Worm (Caenorhabditis elegans) whole organism, young adult: Measurements from ENCODE around the gene fbxb-42.

Experiments used
- B0035.1 ChIP-seq: sonication (generic microtip); optimal IDR thresholded peaks from 2 replicates; lab custom pipeline; 2016; ENCODE audit warnings: missing genetic modification characterization, mild to moderate bottlenecking, missing compliant biosample characterization, missing genotype, missing genetic modification reagents
- B0261.1 ChIP-seq: sonication (generic microtip); optimal IDR thresholded peaks from 2 replicates; lab custom pipeline; 2016; ENCODE audit warnings: mild to moderate bottlenecking, missing genetic modification characterization, moderate library complexity, missing compliant biosample characterization
- B0336.3 ChIP-seq: fragments of 200-800 bp; sonication (Bioruptor generic); IDR thresholded peaks from 2 replicates; pipeline ENCODE4 v1.3.6; 2022; ENCODE audit warnings: missing genetic modification characterization, missing compliant biosample characterization
- D2030.7 ChIP-seq: fragments of 200-800 bp; sonication (Bioruptor generic); IDR thresholded peaks from 2 replicates; pipeline ENCODE4 v1.3.6; 2022; ENCODE audit warnings: missing genetic modification reagents, missing genetic modification characterization, missing compliant biosample characterization
- F22D6.2 ChIP-seq: sonication (generic microtip); optimal IDR thresholded peaks from 2 replicates; lab custom pipeline; 2016; ENCODE audit warnings: mild to moderate bottlenecking, missing genetic modification characterization, missing compliant biosample characterization
- F33H1.4 ChIP-seq: fragments of 200-800 bp; sonication (Bioruptor generic); IDR thresholded peaks from 2 replicates; pipeline ENCODE4 v1.3.6; 2022; ENCODE audit warnings: missing genetic modification reagents, missing genetic modification characterization, missing compliant biosample characterization
- F39B2.1 ChIP-seq: fragments of 200-800 bp; sonication (Bioruptor generic); IDR thresholded peaks from 2 replicates; pipeline ENCODE4 v1.3.6; 2022; ENCODE audit warnings: missing genetic modification reagents, missing genetic modification characterization, missing compliant biosample characterization
- K12H6.12 ChIP-seq: fragments of 200-800 bp; sonication (Bioruptor generic); optimal IDR thresholded peaks from 2 replicates; lab custom pipeline; 2018; ENCODE audit warnings: mild to moderate bottlenecking, missing genetic modification characterization, missing compliant biosample characterization
- Y53F4B.3 ChIP-seq: fragments of 200-800 bp; sonication (Bioruptor generic); IDR thresholded peaks from 2 replicates; pipeline ENCODE4 v1.3.6; 2022; ENCODE audit warnings: missing genetic modification reagents, missing genetic modification characterization, missing compliant biosample characterization
- Y53G8AR.9 ChIP-seq: fragments of 200-800 bp; sonication (Bioruptor generic); conservative IDR thresholded peaks from 2 replicates; pipeline ENCODE4 v1.3.6; 2022; ENCODE audit warnings: missing genetic modification reagents, missing genetic modification characterization, missing compliant biosample characterization
- Y56A3A.18 ChIP-seq: fragments of 200-800 bp; sonication (Bioruptor generic); IDR thresholded peaks from 2 replicates; pipeline ENCODE4 v1.3.6; 2022; ENCODE audit warnings: missing genetic modification reagents, missing genetic modification characterization, missing compliant biosample characterization
- ama-1 ChIP-seq, 3 experiments: fragments of 150-350 bp in 1 of 3; sonication (generic microtip) in 2 of 3; optimal IDR thresholded peaks; 2 replicates each; lab custom pipeline; 2014 to 2018; ENCODE audit warnings: missing biosample characterization in 2 of 3, missing genetic modification characterization in 2 of 3, missing genetic modification reagents in 2 of 3
- atf-7 ChIP-seq: sonication (generic microtip); optimal IDR thresholded peaks from 2 replicates; lab custom pipeline; 2017; ENCODE audit warnings: mild to moderate bottlenecking, missing genetic modification characterization, missing compliant biosample characterization
- athp-1 ChIP-seq: sonication (generic microtip); optimal IDR thresholded peaks from 2 replicates; lab custom pipeline; 2017; ENCODE audit warnings: mild to moderate bottlenecking, missing genetic modification characterization, missing compliant biosample characterization
- attf-3 ChIP-seq: fragments of 200-800 bp; sonication (Bioruptor generic); conservative IDR thresholded peaks from 2 replicates; pipeline ENCODE4 v1.3.6; 2022; ENCODE audit warnings: missing genetic modification reagents, missing genetic modification characterization, missing compliant biosample characterization
- cebp-1 ChIP-seq, 2 experiments: fragments of 200-800 bp in 1 of 2; sonication (Bioruptor generic) in 1 of 2; sonication (generic microtip) in 1 of 2; IDR thresholded peaks in 1 of 2; optimal IDR thresholded peaks in 1 of 2; 2 replicates each; pipeline versions ENCODE4 v1.3.6 to Lab custom; 2017 to 2022; ENCODE audit warnings: missing compliant biosample characterization in 2 of 2, missing genetic modification characterization in 2 of 2, mild to moderate bottlenecking in 1 of 2, missing genetic modification reagents in 1 of 2, moderate library complexity in 1 of 2
- ceh-27 ChIP-seq: fragments of 200-800 bp; sonication (Bioruptor generic); optimal IDR thresholded peaks from 2 replicates; lab custom pipeline; 2018; ENCODE audit warnings: mild to moderate bottlenecking, missing genetic modification characterization, moderate library complexity, missing compliant biosample characterization
- ceh-40 ChIP-seq: fragments of 200-800 bp; sonication (Bioruptor generic); IDR thresholded peaks from 2 replicates; pipeline ENCODE4 v1.3.6; 2022; ENCODE audit warnings: missing genetic modification characterization, missing compliant biosample characterization
- ceh-79 ChIP-seq: sonication (generic microtip); optimal IDR thresholded peaks from 2 replicates; lab custom pipeline; 2017; ENCODE audit warnings: mild to moderate bottlenecking, missing genetic modification characterization, missing compliant biosample characterization
- dpl-1 ChIP-seq: fragments of 150-350 bp; optimal IDR thresholded peaks from 2 replicates; lab custom pipeline; 2014; ENCODE audit warnings: missing biosample characterization, missing genetic modification reagents, missing genetic modification characterization
- egl-44 ChIP-seq: fragments of 200-800 bp; sonication (Bioruptor generic); IDR thresholded peaks from 2 replicates; pipeline ENCODE4 v1.3.6; 2022; ENCODE audit warnings: missing genetic modification reagents, missing genetic modification characterization, missing compliant biosample characterization
- fkh-3 ChIP-seq: sonication (generic microtip); optimal IDR thresholded peaks from 2 replicates; lab custom pipeline; 2016; ENCODE audit warnings: mild to moderate bottlenecking, missing genetic modification characterization, missing compliant biosample characterization
- him-1 ChIP-seq: sonication (generic microtip); optimal IDR thresholded peaks from 2 replicates; lab custom pipeline; 2016; ENCODE audit warnings: missing genotype, missing genetic modification reagents, missing genetic modification characterization, missing compliant biosample characterization
- hlh-12 ChIP-seq: sonication (generic microtip); optimal IDR thresholded peaks from 2 replicates; lab custom pipeline; 2016; ENCODE audit warnings: missing genetic modification characterization, missing compliant biosample characterization
- hlh-26 ChIP-seq: fragments of 200-800 bp; sonication (Bioruptor generic); conservative IDR thresholded peaks from 2 replicates; pipeline ENCODE4 v1.3.6; 2022; ENCODE audit warnings: missing genetic modification reagents, missing genetic modification characterization, missing compliant biosample characterization
- hmg-1.2 ChIP-seq: fragments of 200-800 bp; sonication (Bioruptor generic); IDR thresholded peaks from 2 replicates; pipeline ENCODE4 v1.3.6; 2022; ENCODE audit warnings: missing genetic modification reagents, missing genetic modification characterization, missing compliant biosample characterization
- hsf-1 ChIP-seq: fragments of 200-800 bp; sonication (Bioruptor generic); IDR thresholded peaks from 2 replicates; pipeline ENCODE4 v1.3.6; 2022; ENCODE audit warnings: missing genetic modification reagents, missing genetic modification characterization, missing compliant biosample characterization
- lag-1 ChIP-seq: fragments of 200-800 bp; sonication (Bioruptor generic); IDR thresholded peaks from 2 replicates; pipeline ENCODE4 v1.3.6; 2022; ENCODE audit warnings: missing genetic modification reagents, missing genetic modification characterization, missing compliant biosample characterization
- let-607 ChIP-seq, 2 experiments: fragments of 200-800 bp in 1 of 2; sonication (Bioruptor generic) in 1 of 2; sonication (generic microtip) in 1 of 2; optimal IDR thresholded peaks; 2 replicates each; lab custom pipeline; 2016 to 2018; ENCODE audit warnings: mild to moderate bottlenecking in 2 of 2, missing compliant biosample characterization in 2 of 2, missing genetic modification characterization in 2 of 2, moderate library complexity in 2 of 2, missing genotype in 1 of 2
- lin-35 ChIP-seq, 3 experiments: fragments of 150-350 bp in 2 of 3; sonication (generic microtip) in 1 of 3; optimal IDR thresholded peaks; 2 replicates each; lab custom pipeline; 2014 to 2018; ENCODE audit warnings: missing biosample characterization in 3 of 3, missing genetic modification characterization in 3 of 3, missing genetic modification reagents in 3 of 3
- lin-54 ChIP-seq: fragments of 200-800 bp; sonication (Bioruptor generic); optimal IDR thresholded peaks from 2 replicates; lab custom pipeline; 2018; ENCODE audit warnings: mild to moderate bottlenecking, missing genetic modification characterization, missing compliant biosample characterization
- lsl-1 ChIP-seq: fragments of 200-800 bp; sonication (Bioruptor generic); optimal IDR thresholded peaks from 2 replicates; lab custom pipeline; 2018; ENCODE audit warnings: mild to moderate bottlenecking, missing genetic modification characterization, moderate library complexity, missing compliant biosample characterization
- lsy-27 ChIP-seq: sonication (generic microtip); optimal IDR thresholded peaks from 2 replicates; lab custom pipeline; 2017; ENCODE audit warnings: missing genetic modification characterization, mild to moderate bottlenecking, missing compliant biosample characterization, antibody characterized with exemption, missing genotype, borderline replicate concordance; ENCODE audit not compliant: insufficient read depth
- madf-10 ChIP-seq: sonication (generic microtip); optimal IDR thresholded peaks from 2 replicates; lab custom pipeline; 2016; ENCODE audit warnings: mild to moderate bottlenecking, missing genetic modification characterization, missing compliant biosample characterization
- mes-4 ChIP-seq: sonication (generic microtip); optimal IDR thresholded peaks from 2 replicates; lab custom pipeline; 2016; ENCODE audit warnings: missing genotype, missing genetic modification characterization, missing compliant biosample characterization
- nfya-1 ChIP-seq: sonication (generic microtip); optimal IDR thresholded peaks from 2 replicates; lab custom pipeline; 2017; ENCODE audit warnings: antibody characterized with exemption, missing compliant biosample characterization, missing genetic modification characterization, borderline replicate concordance; ENCODE audit not compliant: insufficient read depth
- nhr-27 ChIP-seq: fragments of 200-800 bp; sonication (Bioruptor generic); optimal IDR thresholded peaks from 2 replicates; lab custom pipeline; 2018; ENCODE audit warnings: mild to moderate bottlenecking, missing genetic modification characterization, moderate library complexity, missing compliant biosample characterization
- nhr-80 ChIP-seq: sonication (generic microtip); optimal IDR thresholded peaks from 2 replicates; lab custom pipeline; 2016; ENCODE audit warnings: missing genetic modification characterization, missing compliant biosample characterization
- rcor-1 ChIP-seq: fragments of 200-800 bp; sonication (Bioruptor generic); IDR thresholded peaks from 2 replicates; pipeline ENCODE4 v1.3.6; 2022; ENCODE audit warnings: missing genetic modification reagents, missing genetic modification characterization, missing compliant biosample characterization
- rec-8 ChIP-seq, 2 experiments: sonication (generic microtip); optimal IDR thresholded peaks; 2 replicates each; lab custom pipeline; 2016; ENCODE audit warnings: mild to moderate bottlenecking in 2 of 2, missing genetic modification characterization in 2 of 2, missing genetic modification reagents in 2 of 2, missing genotype in 2 of 2, missing biosample characterization in 1 of 2, missing compliant biosample characterization in 1 of 2, moderate library complexity in 1 of 2
- tbx-9 ChIP-seq: sonication (generic microtip); optimal IDR thresholded peaks from 2 replicates; lab custom pipeline; 2016; ENCODE audit warnings: borderline replicate concordance, missing genetic modification characterization, inconsistent platforms, missing compliant biosample characterization
- tlf-1 ChIP-seq: fragments of 200-800 bp; sonication (Bioruptor generic); optimal IDR thresholded peaks from 2 replicates; lab custom pipeline; 2018; ENCODE audit warnings: mild to moderate bottlenecking, missing genetic modification characterization, missing compliant biosample characterization
- ztf-26 ChIP-seq: sonication (generic microtip); optimal IDR thresholded peaks from 2 replicates; lab custom pipeline; 2017; ENCODE audit warnings: missing genetic modification characterization, missing compliant biosample characterization
- ztf-6 ChIP-seq: fragments of 200-800 bp; sonication (Bioruptor generic); IDR thresholded peaks from 2 replicates; pipeline ENCODE4 v1.3.6; 2022; ENCODE audit warnings: missing genetic modification reagents, missing genetic modification characterization, missing compliant biosample characterization

fbxb-42 gene

DNA sequence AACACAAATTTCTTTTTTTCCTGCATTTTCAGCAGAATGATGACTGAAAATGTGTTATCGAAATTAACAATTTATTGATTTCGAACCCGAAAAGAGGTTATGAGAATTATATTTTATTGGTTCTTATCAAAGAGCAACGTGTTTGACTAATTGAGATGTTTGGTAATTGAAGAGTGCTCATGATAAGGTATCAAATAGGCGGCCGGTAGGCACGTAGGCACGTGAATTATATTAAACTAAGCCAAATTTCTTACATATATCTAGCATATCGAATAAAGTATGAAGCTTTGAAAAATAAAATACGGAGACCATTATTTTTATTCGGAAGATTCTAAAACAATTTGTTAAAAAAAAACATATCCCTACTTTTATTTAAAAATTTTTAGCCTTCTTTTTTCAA, 20.1 kb upstream of the fbxb-42 start, which contains the start of gene math-45 (continued):
- no peak for TF ChIP-seq nfya-1 (tag; lab: Kevin White, UChicago)

DNA sequence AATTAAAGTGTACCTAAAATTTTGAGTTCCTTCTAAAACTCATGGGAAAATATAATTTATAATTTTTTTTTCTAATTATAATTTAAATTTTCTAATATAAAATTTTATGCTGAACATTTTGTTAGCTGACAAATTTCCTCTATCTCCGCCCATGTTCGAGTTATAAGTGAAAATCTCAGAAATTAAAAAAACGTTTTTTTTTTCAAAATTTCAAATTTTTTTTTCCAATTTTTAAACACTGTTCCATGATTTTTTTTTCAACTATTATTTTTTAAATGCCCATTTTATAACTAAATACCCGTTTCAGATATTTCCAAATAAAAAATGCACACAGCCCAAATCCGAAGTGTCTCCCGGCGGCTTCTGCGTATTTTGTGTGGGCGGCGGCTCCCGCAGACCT, 18.5 kb upstream of the fbxb-42 start, which contains the start of gene Y51H7BR.8:
Y51H7BR.8 (plus strand) TSS at position 301 of the 400 bp plus-strand sequence.
- TF ChIP-seq dpl-1 (GFP tag; lab: Kevin White, UChicago): no peak
- TF ChIP-seq nhr-27 (tag; lab: Kevin White, UChicago): no peak
- no peak for TF ChIP-seq nfya-1 (tag; lab: Kevin White, UChicago)
- no peak for TF ChIP-seq rcor-1 (GFP tag; lab: Robert Waterston, UW)
- no peak for TF ChIP-seq Y53F4B.3
- TF ChIP-seq B0035.1: no peak

DNA sequence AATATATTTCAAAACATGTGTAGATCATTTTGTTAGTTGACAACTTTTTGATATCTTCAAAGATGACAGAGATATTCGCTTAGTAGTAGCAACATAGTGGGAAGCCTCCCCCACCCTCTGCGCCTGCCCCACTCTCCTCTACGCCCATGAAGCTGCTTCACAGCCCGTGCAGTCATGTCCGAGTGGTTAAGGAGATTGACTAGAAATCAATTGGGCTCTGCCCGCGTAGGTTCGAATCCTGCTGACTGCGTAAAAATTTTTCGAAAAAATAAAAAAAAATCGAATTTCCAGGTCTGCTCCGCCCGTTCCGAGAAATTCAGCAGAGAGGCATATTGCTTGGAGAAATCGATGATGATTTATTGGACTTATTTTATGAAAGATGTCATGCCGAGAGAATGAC, 17.6 kb upstream of the fbxb-42 start:
- no peak for TF ChIP-seq nhr-80 (tag; lab: Kevin White, UChicago)
- TF ChIP-seq K12H6.12 (tag; lab: Kevin White, UChicago): peak; percentile 21
- no peak for TF ChIP-seq lag-1 (GFP tag; lab: Robert Waterston, UW)
- peak; percentile 7 for TF ChIP-seq ceh-79 (tag; lab: Kevin White, UChicago)
- TF ChIP-seq D2030.7 (GFP tag; lab: Robert Waterston, UW): peak; percentile 28; the same call in 1 of the 2 replicates
- TF ChIP-seq tlf-1 (GFP tag; lab: Kevin White, UChicago): no peak
- TF ChIP-seq atf-7: no peak
- peak; percentile 86 for TF ChIP-seq B0261.1 (tag; lab: Kevin White, UChicago)
- TF ChIP-seq ceh-27 (GFP tag; lab: Kevin White, UChicago): peak; percentile 26
- TF ChIP-seq F33H1.4: no peak
- TF ChIP-seq B0336.3: no peak
- no peak for TF ChIP-seq F39B2.1
- no peak for TF ChIP-seq ztf-6 (GFP tag; lab: Robert Waterston, UW)
- no peak for TF ChIP-seq cebp-1 (GFP tag; IDR thresholded peaks at IDR 0.05; lab: Robert Waterston, UW)
- TF ChIP-seq cebp-1 (tag; optimal IDR thresholded peaks at IDR 0.05; lab: Kevin White, UChicago): no peak
- TF ChIP-seq rec-8 (tag; optimal IDR thresholded peaks at IDR 0.05; lab: Kevin White, UChicago): peak in 1 of 2 experiments; percentile 34
- no peak for TF ChIP-seq hlh-26 (GFP tag; lab: Robert Waterston, UW)
- TF ChIP-seq attf-3: 0 out of 2 replicates have a peak, but pooled peaks have one; percentile 32
- TF ChIP-seq hlh-12 (tag; lab: Kevin White, UChicago): no peak
- TF ChIP-seq F22D6.2 (tag; lab: Kevin White, UChicago): no peak
- no peak for TF ChIP-seq Y56A3A.18 (GFP tag; lab: Robert Waterston, UW)
- no peak for TF ChIP-seq ztf-26 (tag; lab: Kevin White, UChicago)
- TF ChIP-seq lsl-1 (GFP tag; lab: Kevin White, UChicago): no peak
- TF ChIP-seq lin-54 (GFP tag; lab: Kevin White, UChicago): peak; percentile 39
- no peak for TF ChIP-seq egl-44
- TF ChIP-seq Y53G8AR.9 (GFP tag; lab: Robert Waterston, UW): no peak
- TF ChIP-seq him-1 (tag; lab: Kevin White, UChicago): peak; percentile 44
- TF ChIP-seq mes-4 (tag; lab: Kevin White, UChicago): no peak
- peak; percentile 77 for TF ChIP-seq hmg-1.2 (GFP tag; lab: Robert Waterston, UW)
- no peak for TF ChIP-seq lsy-27 (tag; lab: Kevin White, UChicago)
- no peak for TF ChIP-seq ama-1 (optimal IDR thresholded peaks at IDR 0.05; lab: Kevin White, UChicago)
- TF ChIP-seq ama-1 (GFP tag; optimal IDR thresholded peaks at IDR 0.05; lab: Kevin White, UChicago): peak in 1 of 2 experiments; percentile 25
- TF ChIP-seq let-607 (tag; optimal IDR thresholded peaks at IDR 0.05; lab: Kevin White, UChicago): peak in 1 of 2 experiments; percentile 7
- no peak for TF ChIP-seq ceh-40
- TF ChIP-seq fkh-3 (tag; lab: Kevin White, UChicago): no peak
- TF ChIP-seq hsf-1 (GFP tag; lab: Robert Waterston, UW): no peak
- peak; percentile 47 for TF ChIP-seq madf-10 (tag; lab: Kevin White, UChicago)
- TF ChIP-seq lin-35 (GFP tag; optimal IDR thresholded peaks at IDR 0.05; lab: Kevin White, UChicago): peak in 1 of 3 experiments; percentile 45
- TF ChIP-seq athp-1: peak; percentile 9
- no peak for TF ChIP-seq tbx-9 (tag; lab: Kevin White, UChicago)
